Worm (Caenorhabditis elegans) whole organism, L4 larva: Measurements from ENCODE around the gene rop-1.

Experiments used
- jun-1 ChIP-seq: fragments of 150-350 bp; optimal IDR thresholded peaks from 2 replicates; lab custom pipeline; 2014; ENCODE audit warnings: missing biosample characterization, missing genetic modification reagents, missing genetic modification characterization
- nhr-237 ChIP-seq: sonication (generic microtip); optimal IDR thresholded peaks from 2 replicates; lab custom pipeline; 2017; ENCODE audit warnings: missing biosample characterization, missing genetic modification characterization
- unc-39 ChIP-seq: sonication (generic microtip); optimal IDR thresholded peaks from 2 replicates; lab custom pipeline; 2017; ENCODE audit warnings: missing biosample characterization, missing genetic modification characterization

- TF ChIP-seq jun-1 (tag; lab: Kevin White, UChicago): no peak
- TF ChIP-seq unc-39: no peak
- TF ChIP-seq nhr-237 (tag; lab: Kevin White, UChicago): no peak
These were observed 2.2 kb downstream of the rop-1 start for ce11 chrV:10252682-10253081.
